Fruit fly (Drosophila melanogaster): ENCODE results near the gene CG12531.

CG12531 gene

dm6 chrX:19744003-19744488, 25.3 kb downstream of the CG12531 start, which contains the start of the genes CG18809, COX6B, CG33932 and Rpp20 (continued):
- TF ChIP-seq CG12391 (tag; optimal IDR thresholded peaks at IDR 0.05) (peak; percentile 60), CG4730 (GFP tag; IDR thresholded peaks at IDR 0.05) (0 out of 2 replicates have a peak, but pooled peaks have one; percentile 11), CG4424 (GFP tag; optimal IDR thresholded peaks at IDR 0.05) (peak; percentile 50), ken (GFP tag; IDR thresholded peaks at IDR 0.05) (peak; percentile 86), CG11247 (GFP tag; IDR thresholded peaks at IDR 0.05) (peak; percentile 67), jumu (GFP tag; optimal IDR thresholded peaks at IDR 0.05) (peak; percentile 78), lbe (GFP tag; optimal IDR thresholded peaks at IDR 0.05) (peak; percentile 68), bbx (GFP tag; IDR thresholded peaks at IDR 0.05; ENCODE audit: partially characterized antibody) (peak; percentile 97), Eip74EF (GFP tag; optimal IDR thresholded peaks at IDR 0.05) (no peak), CG7987 (GFP tag; optimal IDR thresholded peaks at IDR 0.05) (peak; percentile 11), CG17829 (tag; optimal IDR thresholded peaks at IDR 0.05) (peak; percentile 72), Sox100B (GFP tag; optimal IDR thresholded peaks at IDR 0.05) (no peak), BEAF-32 (GFP tag; optimal IDR thresholded peaks at IDR 0.05) (peak; percentile 99), crp (GFP tag; optimal IDR thresholded peaks at IDR 0.05) (peak in 1 of 2 experiments; percentile 51), CG1233 (GFP tag; optimal IDR thresholded peaks at IDR 0.05) (peak; percentile 37), Nf-YB (GFP tag; optimal IDR thresholded peaks at IDR 0.05) (peak; percentile 35), kni (GFP tag; optimal IDR thresholded peaks at IDR 0.05) (peak; percentile 26), CG31365 (tag; optimal IDR thresholded peaks at IDR 0.05) (no peak), caup (GFP tag; optimal IDR thresholded peaks at IDR 0.05; ENCODE audit: severe bottlenecking) (peak; percentile 83), Ptx1 (GFP tag; IDR thresholded peaks at IDR 0.05) (peak; percentile 66), CG2712 (tag; optimal IDR thresholded peaks at IDR 0.05) (peak; percentile 61), Drgx (GFP tag; IDR thresholded peaks at IDR 0.05) (0 out of 2 replicates have a peak, but pooled peaks have one; percentile 48), Chrac-16 (GFP tag; optimal IDR thresholded peaks at IDR 0.05) (peak; percentile 40), sima (GFP tag; optimal IDR thresholded peaks at IDR 0.05) (no peak), Hmr (GFP tag; optimal IDR thresholded peaks at IDR 0.05) (peak; percentile 85), dimm (GFP tag; IDR thresholded peaks at IDR 0.05) (no peak), CG4820 (GFP tag; optimal IDR thresholded peaks at IDR 0.05) (peak; percentile 28), zen2 (GFP tag; IDR thresholded peaks at IDR 0.05; ENCODE audit: partially characterized antibody) (peak; percentile 90), CG10267 (tag; optimal IDR thresholded peaks at IDR 0.05) (peak; percentile 95), exex (tag; optimal IDR thresholded peaks at IDR 0.05) (no peak), vfl (GFP tag; optimal IDR thresholded peaks at IDR 0.05) (peak; percentile 85), dati (GFP tag; IDR thresholded peaks at IDR 0.05) (no peak), CG7372 (GFP tag; IDR thresholded peaks at IDR 0.05) (peak; percentile 47), Bteb2 (GFP tag; optimal IDR thresholded peaks at IDR 0.05) (peak; percentile 58), CG14050 (GFP tag; IDR thresholded peaks at IDR 0.05) (0 out of 3 replicates have a peak, but pooled peaks have one; percentile 21), H15 (GFP tag; IDR thresholded peaks at IDR 0.05) (peak; percentile 37; the same call in 1 of the 3 replicates), CG9876 (GFP tag; optimal IDR thresholded peaks at IDR 0.05) (peak; percentile 75), Deaf1 (tag; optimal IDR thresholded peaks at IDR 0.05) (peak; percentile 59), CG15696 (tag; optimal IDR thresholded peaks at IDR 0.05) (no peak), HLH3B (GFP tag; IDR thresholded peaks at IDR 0.05) (peak; percentile 54), Aef1 (GFP tag; IDR thresholded peaks at IDR 0.05) (no peak), CG12744 (GFP tag; optimal IDR thresholded peaks at IDR 0.05) (peak; percentile 62), dpn (GFP tag; optimal IDR thresholded peaks at IDR 0.05) (peak; percentile 67 to 78), vvl (GFP tag; IDR thresholded peaks at IDR 0.05) (peak; percentile 77), CG10543 (GFP tag; optimal IDR thresholded peaks at IDR 0.05) (peak; percentile 58), YL-1 (GFP tag; optimal IDR thresholded peaks at IDR 0.05) (peak; percentile 94), tin (GFP tag; optimal IDR thresholded peaks at IDR 0.05) (peak; percentile 61), unc-4 (GFP tag; IDR thresholded peaks at IDR 0.05; ENCODE audit: partially characterized antibody) (peak; percentile 91), D (optimal IDR thresholded peaks at IDR 0.05) (no peak), D (GFP tag; optimal IDR thresholded peaks at IDR 0.05) (no peak)
